Worm (Caenorhabditis elegans) whole organism, L4/young adult: ENCODE data around the gene tsp-16.

ENCODE experiments used
- W03F9.2 ChIP-seq: fragments of 150-350 bp; optimal IDR thresholded peaks from 2 replicates; lab custom pipeline; 2014; ENCODE audit warnings: missing biosample characterization, missing genetic modification characterization
- dao-5 ChIP-seq: sonication (generic microtip); optimal IDR thresholded peaks from 2 replicates; lab custom pipeline; 2016; ENCODE audit warnings: missing genotype, missing genetic modification characterization, moderate library complexity, missing compliant biosample characterization
- him-1 ChIP-seq: sonication (generic microtip); optimal IDR thresholded peaks from 2 replicates; lab custom pipeline; 2016; ENCODE audit warnings: missing genotype, missing genetic modification reagents, missing genetic modification characterization, missing compliant biosample characterization

DNA sequence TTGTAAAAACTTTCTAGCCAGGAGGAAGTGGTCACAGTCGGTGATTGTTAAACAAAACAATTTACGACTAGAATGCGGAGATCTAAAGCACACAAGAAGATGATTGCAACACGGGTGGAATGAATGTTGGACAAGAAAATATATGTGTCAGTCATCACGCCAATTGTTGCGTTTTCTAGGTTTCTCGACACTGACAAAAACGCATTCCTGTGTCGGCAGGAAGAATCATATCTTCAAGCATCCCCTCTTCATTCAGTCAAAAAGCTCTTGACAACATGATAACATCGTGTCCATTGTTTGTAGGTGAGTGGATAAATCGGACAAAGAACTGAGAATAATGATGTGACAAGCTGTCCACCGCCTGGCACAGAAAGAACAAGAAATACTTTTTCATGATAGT, 36.9 kb downstream of the tsp-16 start:
- TF ChIP-seq him-1 (no peak), dao-5 (tag; lab: Kevin White, UChicago) (no peak), W03F9.2 (no peak)
